Worm (Caenorhabditis elegans) whole organism, L3 larva: ENCODE results near the gene R04B5.6.

Source experiments
- ama-1 ChIP-seq: fragments of 150-350 bp; optimal IDR thresholded peaks from 2 replicates; lab custom pipeline; 2018
- fkh-10 ChIP-seq: sonication (generic microtip); optimal IDR thresholded peaks from 2 replicates; lab custom pipeline; 2017; ENCODE audit warnings: missing biosample characterization, missing genetic modification reagents, missing genetic modification characterization
- jun-1 ChIP-seq: fragments of 150-350 bp; optimal IDR thresholded peaks from 2 replicates; lab custom pipeline; 2014; ENCODE audit warnings: missing biosample characterization, missing genetic modification reagents, missing genetic modification characterization
- lin-15B ChIP-seq: fragments of 150-350 bp; optimal IDR thresholded peaks from 2 replicates; lab custom pipeline; 2014; ENCODE audit warnings: missing biosample characterization, missing genetic modification characterization
- nhr-237 ChIP-seq: fragments of 150-350 bp; optimal IDR thresholded peaks from 2 replicates; lab custom pipeline; 2014; ENCODE audit warnings: missing biosample characterization, missing genetic modification characterization
- nhr-28 ChIP-seq: fragments of 150-350 bp; optimal IDR thresholded peaks from 2 replicates; lab custom pipeline; 2014; ENCODE audit warnings: missing biosample characterization, missing genetic modification characterization
- pha-4 ChIP-seq: fragments of 150-350 bp; optimal IDR thresholded peaks from 2 replicates; lab custom pipeline; 2014; ENCODE audit warnings: missing biosample characterization, missing genetic modification reagents, missing genetic modification characterization
- snpc-4 ChIP-seq: fragments of 150-350 bp; optimal IDR thresholded peaks from 2 replicates; lab custom pipeline; 2014; ENCODE audit warnings: missing biosample characterization, missing genetic modification characterization
- zag-1 ChIP-seq: fragments of 150-350 bp; optimal IDR thresholded peaks from 2 replicates; lab custom pipeline; 2014; ENCODE audit warnings: missing biosample characterization, missing genetic modification characterization
- ztf-11 ChIP-seq: fragments of 150-350 bp; optimal IDR thresholded peaks from 2 replicates; lab custom pipeline; 2014; ENCODE audit warnings: missing biosample characterization, missing genetic modification characterization
- ztf-4 ChIP-seq: fragments of 150-350 bp; optimal IDR thresholded peaks from 2 replicates; lab custom pipeline; 2014; ENCODE audit warnings: missing biosample characterization, missing genetic modification characterization

- no peak for TF ChIP-seq ztf-11 (tag; lab: Kevin White, UChicago)
- no peak for TF ChIP-seq pha-4
- no peak for TF ChIP-seq nhr-28 (tag; lab: Kevin White, UChicago)
- TF ChIP-seq zag-1 = no peak
- TF ChIP-seq snpc-4 (tag; lab: Kevin White, UChicago) = no peak
- no peak for TF ChIP-seq lin-15B (tag; lab: Kevin White, UChicago)
- no peak for TF ChIP-seq ama-1 (lab: Kevin White, UChicago)
- TF ChIP-seq nhr-237 (tag; lab: Kevin White, UChicago) = no peak
- TF ChIP-seq jun-1 = no peak
- no peak for TF ChIP-seq fkh-10 (GFP tag; lab: Kevin White, UChicago)
- TF ChIP-seq ztf-4 (tag; lab: Kevin White, UChicago) = no peak
Observed at ce11 chrV:10072721-10073120, 12.2 kb upstream of the R04B5.6 start.
